Worm (Caenorhabditis elegans) whole organism, L4/young adult: Measurements from ENCODE around the gene gly-13.

ENCODE experiments used
- W03F9.2 ChIP-seq: fragments of 150-350 bp; optimal IDR thresholded peaks from 2 replicates; lab custom pipeline; 2014; ENCODE audit warnings: missing biosample characterization, missing genetic modification characterization
- dao-5 ChIP-seq: sonication (generic microtip); optimal IDR thresholded peaks from 2 replicates; lab custom pipeline; 2016; ENCODE audit warnings: missing genotype, missing genetic modification characterization, moderate library complexity, missing compliant biosample characterization
- him-1 ChIP-seq: sonication (generic microtip); optimal IDR thresholded peaks from 2 replicates; lab custom pipeline; 2016; ENCODE audit warnings: missing genotype, missing genetic modification reagents, missing genetic modification characterization, missing compliant biosample characterization

DNA sequence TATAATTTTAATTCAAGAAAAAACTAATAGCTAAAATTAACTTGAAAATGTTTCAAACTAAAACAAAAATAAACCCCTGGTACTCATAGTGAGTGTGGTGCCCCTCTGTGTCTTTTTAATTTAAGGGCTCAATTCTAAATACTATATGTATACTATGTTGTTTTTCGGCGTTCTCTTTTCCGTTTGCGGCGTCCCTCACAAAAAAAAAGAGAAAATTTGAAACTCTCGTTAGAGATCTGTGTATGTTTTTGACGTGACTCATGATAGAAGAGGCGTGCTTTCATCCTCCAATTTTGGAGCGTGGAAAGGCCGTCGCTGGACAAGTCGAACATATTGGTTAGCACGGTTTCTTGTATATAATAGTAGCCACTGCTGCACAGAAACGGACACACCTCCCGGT, 44.9 kb downstream of the gly-13 start, which contains the start of gene pes-8:
- TF ChIP-seq dao-5 (tag; lab: Kevin White, UChicago) (no peak), him-1 (tag; lab: Kevin White, UChicago) (no peak), W03F9.2 (tag; lab: Kevin White, UChicago) (no peak)
